Worm (Caenorhabditis elegans): ENCODE data around the gene pipp-4P.
A peak's percentile ranks its signal among the peaks of the same experiment; 100 is the strongest.

The pipp-4P gene

ce11 chrIII:2858334-2858733, 39.3 kb downstream of the pipp-4P start (continued):
- TF ChIP-seq F10E7.11 (tag; optimal IDR thresholded peaks at IDR 0.05) = no peak
- TF ChIP-seq egrh-3 (GFP tag; IDR thresholded peaks at IDR 0.05) = no peak
- peak; percentile 80 for TF ChIP-seq lin-54 (GFP tag; optimal IDR thresholded peaks at IDR 0.05)
- peak; percentile 33 for TF ChIP-seq unc-130 (GFP tag; optimal IDR thresholded peaks at IDR 0.05)
- peak; percentile 20 for TF ChIP-seq tbp1 (GFP tag; optimal IDR thresholded peaks at IDR 0.05)
- no peak for TF ChIP-seq ama-1 (optimal IDR thresholded peaks at IDR 0.05)
- TF ChIP-seq ama-1 (GFP tag; optimal IDR thresholded peaks at IDR 0.05) = no peak
- TF ChIP-seq hmg-20 (GFP tag; IDR thresholded peaks at IDR 0.05) = no peak
- TF ChIP-seq pbrm-1 (GFP tag; IDR thresholded peaks at IDR 0.05) = no peak
- no peak for TF ChIP-seq unc-62 (GFP tag; optimal IDR thresholded peaks at IDR 0.05)
- no peak for TF ChIP-seq mel-28 (tag; optimal IDR thresholded peaks at IDR 0.05; ENCODE audit: borderline replicate concordance)
- TF ChIP-seq snpc-4 (GFP tag; optimal IDR thresholded peaks at IDR 0.05) = no peak
- no peak for TF ChIP-seq snpc-4 (tag; optimal IDR thresholded peaks at IDR 0.05)
- no peak for TF ChIP-seq Y95B8A.8 (GFP tag; IDR thresholded peaks at IDR 0.05)
- TF ChIP-seq nfya-2 (GFP tag; IDR thresholded peaks at IDR 0.05) = no peak
- TF ChIP-seq hsf-1 (GFP tag; IDR thresholded peaks at IDR 0.05) = peak; percentile 72
- peak; percentile 89 for TF ChIP-seq madf-8 (GFP tag; conservative IDR thresholded peaks at IDR 0.05)
- TF ChIP-seq Y53F4B.3 (GFP tag; IDR thresholded peaks at IDR 0.05) = no peak
- TF ChIP-seq B0336.3 (GFP tag; IDR thresholded peaks at IDR 0.05) = no peak
- TF ChIP-seq ets-4 (GFP tag; optimal IDR thresholded peaks at IDR 0.05) = no peak
- TF ChIP-seq C17E4.6 (GFP tag; IDR thresholded peaks at IDR 0.05) = no peak
- no peak for TF ChIP-seq sea-2 (GFP tag; IDR thresholded peaks at IDR 0.05)
- TF ChIP-seq chd-7 (tag; optimal IDR thresholded peaks at IDR 0.05) = no peak
- TF ChIP-seq T07F8.4 (tag; optimal IDR thresholded peaks at IDR 0.05) = no peak
- TF ChIP-seq hrde-1 (tag; optimal IDR thresholded peaks at IDR 0.05; ENCODE audit: borderline replicate concordance) = no peak
- no peak for TF ChIP-seq let-607 (tag; optimal IDR thresholded peaks at IDR 0.05)
- no peak for TF ChIP-seq F49E8.2 (tag; optimal IDR thresholded peaks at IDR 0.05; ENCODE audit: insufficient read depth)
- no peak for TF ChIP-seq rpc-1 (optimal IDR thresholded peaks at IDR 0.05)
- TF ChIP-seq rpc-1 (tag; optimal IDR thresholded peaks at IDR 0.05) = no peak
- no peak for TF ChIP-seq F57A8.1 (GFP tag; optimal IDR thresholded peaks at IDR 0.05)
- no peak for TF ChIP-seq Y67H2A.10 (GFP tag; conservative IDR thresholded peaks at IDR 0.05)
- TF ChIP-seq F39B2.1 (GFP tag; IDR thresholded peaks at IDR 0.05) = no peak
- no peak for TF ChIP-seq fkh-3 (tag; optimal IDR thresholded peaks at IDR 0.05)
- no peak for TF ChIP-seq pha-4 (tag; optimal IDR thresholded peaks at IDR 0.05)
- no peak for TF ChIP-seq ceh-27 (GFP tag; optimal IDR thresholded peaks at IDR 0.05)
- peak; percentile 54; the same call in 1 of the 2 replicates for TF ChIP-seq hmg-1.2 (GFP tag; IDR thresholded peaks at IDR 0.05)
- peak; percentile 95 for TF ChIP-seq madf-6 (GFP tag; IDR thresholded peaks at IDR 0.05)
- peak; percentile 61 for TF ChIP-seq him-1 (tag; optimal IDR thresholded peaks at IDR 0.05)
- no peak for TF ChIP-seq F57C9.4 (tag; optimal IDR thresholded peaks at IDR 0.05)
- TF ChIP-seq Y56A3A.18 (GFP tag; IDR thresholded peaks at IDR 0.05) = no peak
- TF ChIP-seq bed-2 (GFP tag; IDR thresholded peaks at IDR 0.05) = no peak
- TF ChIP-seq ztf-25 (GFP tag; IDR thresholded peaks at IDR 0.05) = no peak
- peak; percentile 84 for TF ChIP-seq xnd-1 (tag; optimal IDR thresholded peaks at IDR 0.05)
- TF ChIP-seq egl-18 (GFP tag; IDR thresholded peaks at IDR 0.05) = no peak
- TF ChIP-seq repo-1 (tag; optimal IDR thresholded peaks at IDR 0.05) = no peak
- TF ChIP-seq lir-1 (GFP tag; conservative IDR thresholded peaks at IDR 0.05) = 0 out of 2 replicates have a peak, but pooled peaks have one; percentile 21
- no peak for TF ChIP-seq hlh-12 (tag; optimal IDR thresholded peaks at IDR 0.05)
- TF ChIP-seq F55B11.4 (tag; optimal IDR thresholded peaks at IDR 0.05; ENCODE audit: borderline replicate concordance, insufficient read depth) = no peak
- TF ChIP-seq dpff-1 (tag; optimal IDR thresholded peaks at IDR 0.05) = no peak
- no peak for TF ChIP-seq F22D6.2 (tag; optimal IDR thresholded peaks at IDR 0.05)

Measured in whole organism, young adult.